Worm (Caenorhabditis elegans): ENCODE data around the gene R08E5.4.

R08E5.4 gene

ce11 chrV:3776086-3776589 is 7.8 kb downstream of the R08E5.4 start, which contains the start of gene cysl-3:
Gene cysl-3, minus strand, starts transcription at chrV:3776136.
- TF ChIP-seq gei-17 (GFP tag; optimal IDR thresholded peaks at IDR 0.05) (no peak), tlf-1 (GFP tag; optimal IDR thresholded peaks at IDR 0.05) (no peak), Y53G8AR.9 (GFP tag; conservative IDR thresholded peaks at IDR 0.05) (0 out of 2 replicates have a peak, but pooled peaks have one; percentile 18), hrde-1 (tag; optimal IDR thresholded peaks at IDR 0.05; ENCODE audit: borderline replicate concordance) (no peak), cebp-2 (GFP tag; IDR thresholded peaks at IDR 0.05) (no peak), T26A5.8 (tag; optimal IDR thresholded peaks at IDR 0.05) (no peak), F39B2.1 (GFP tag; IDR thresholded peaks at IDR 0.05) (no peak), madf-10 (tag; optimal IDR thresholded peaks at IDR 0.05) (no peak), rpc-1 (optimal IDR thresholded peaks at IDR 0.05) (no peak), rpc-1 (tag; optimal IDR thresholded peaks at IDR 0.05) (no peak), lsy-27 (tag; optimal IDR thresholded peaks at IDR 0.05; ENCODE audit: borderline replicate concordance, insufficient read depth) (no peak), Y53F4B.3 (GFP tag; IDR thresholded peaks at IDR 0.05) (no peak), unc-130 (GFP tag; optimal IDR thresholded peaks at IDR 0.05) (no peak), B0019.2 (GFP tag; conservative IDR thresholded peaks at IDR 0.05) (no peak), Y95B8A.8 (GFP tag; IDR thresholded peaks at IDR 0.05) (no peak), attf-3 (GFP tag; conservative IDR thresholded peaks at IDR 0.05) (no peak), efl-1 (GFP tag; optimal IDR thresholded peaks at IDR 0.05) (peak; percentile 62), madf-8 (GFP tag; conservative IDR thresholded peaks at IDR 0.05) (peak; percentile 65), ztf-25 (GFP tag; IDR thresholded peaks at IDR 0.05) (no peak), athp-1 (tag; optimal IDR thresholded peaks at IDR 0.05) (no peak), fkh-3 (tag; optimal IDR thresholded peaks at IDR 0.05) (no peak), hmg-20 (GFP tag; IDR thresholded peaks at IDR 0.05) (no peak), lag-1 (GFP tag; IDR thresholded peaks at IDR 0.05) (no peak), hmg-1.2 (GFP tag; IDR thresholded peaks at IDR 0.05) (no peak), madf-6 (GFP tag; IDR thresholded peaks at IDR 0.05) (peak; percentile 85)

ce11 chrV:3776946-3777345 is 8.6 kb downstream of the R08E5.4 start:
- TF ChIP-seq hmg-1.2 (GFP tag; IDR thresholded peaks at IDR 0.05) (peak; percentile 53; the same call in 1 of the 2 replicates), ztf-22 (GFP tag; optimal IDR thresholded peaks at IDR 0.05) (peak; percentile 24), nhr-80 (tag; optimal IDR thresholded peaks at IDR 0.05) (peak; percentile 74), ekl-4 (GFP tag; IDR thresholded peaks at IDR 0.05) (0 out of 2 replicates have a peak, but pooled peaks have one; percentile 41), cebp-1 (GFP tag; IDR thresholded peaks at IDR 0.05) (no peak), cebp-1 (tag; optimal IDR thresholded peaks at IDR 0.05) (peak; percentile 27), Y95B8A.8 (GFP tag; IDR thresholded peaks at IDR 0.05) (no peak), nhr-27 (tag; optimal IDR thresholded peaks at IDR 0.05) (no peak), fkh-3 (tag; optimal IDR thresholded peaks at IDR 0.05) (no peak), let-526 (GFP tag; IDR thresholded peaks at IDR 0.05) (no peak)

- TF ChIP-seq lsl-1 (GFP tag; optimal IDR thresholded peaks at IDR 0.05): no peak
- no peak for TF ChIP-seq B0019.2 (GFP tag; conservative IDR thresholded peaks at IDR 0.05)
- TF ChIP-seq unc-62 (GFP tag; optimal IDR thresholded peaks at IDR 0.05): peak; percentile 39
- peak; percentile 65 for TF ChIP-seq nhr-80 (tag; optimal IDR thresholded peaks at IDR 0.05)
- no peak for TF ChIP-seq egl-44 (GFP tag; IDR thresholded peaks at IDR 0.05)
- TF ChIP-seq zim-3 (tag; optimal IDR thresholded peaks at IDR 0.05): no peak
- no peak for TF ChIP-seq F52B5.7 (tag; optimal IDR thresholded peaks at IDR 0.05)
- TF ChIP-seq ceh-58 (GFP tag; IDR thresholded peaks at IDR 0.05): no peak
- no peak for TF ChIP-seq Y79H2A.3 (GFP tag; conservative IDR thresholded peaks at IDR 0.05)
- TF ChIP-seq sptf-2 (GFP tag; optimal IDR thresholded peaks at IDR 0.05): no peak
- TF ChIP-seq ztf-18 (tag; optimal IDR thresholded peaks at IDR 0.05): no peak
- no peak for TF ChIP-seq akir-1 (GFP tag; optimal IDR thresholded peaks at IDR 0.05)
Measured at ce11 chrV:3784167-3784734, 15.9 kb downstream of the R08E5.4 start, which contains the start of gene R08F11.1. Gene R08F11.1, minus strand, starts transcription at chrV:3784217.

All from whole organism, young adult.